Fruit fly (Drosophila melanogaster) whole organism, adult: ENCODE results near the gene CG43954.

Source experiments
- CG12768 ChIP-seq: fragments of 200-800 bp; sonication (Bioruptor generic); optimal IDR thresholded peaks from 2 replicates; lab custom pipeline; 2017; ENCODE audit warnings: missing biosample characterization, missing genetic modification characterization, mild to moderate bottlenecking, moderate library complexity, missing genetic modification reagents
- CG14711 ChIP-seq: fragments of 200-800 bp; sonication (Bioruptor generic); optimal IDR thresholded peaks from 2 replicates; lab custom pipeline; 2018; ENCODE audit warnings: missing biosample characterization, mild to moderate bottlenecking, missing genetic modification characterization, moderate library complexity
- CG7045 ChIP-seq: fragments of 200-800 bp; sonication (Bioruptor generic); optimal IDR thresholded peaks from 2 replicates; lab custom pipeline; 2017; ENCODE audit warnings: missing biosample characterization, mild to moderate bottlenecking, missing genetic modification characterization
- kay ChIP-seq: fragments of 200-800 bp; sonication (Bioruptor generic); peaks from one replicate; lab custom pipeline; 2016; ENCODE audit warnings: missing biosample characterization, missing genetic modification characterization, borderline replicate concordance
- pad ChIP-seq: fragments of 200-800 bp; sonication (Bioruptor generic); optimal IDR thresholded peaks from 3 replicates; lab custom pipeline; 2017; ENCODE audit warnings: missing biosample characterization, missing genetic modification characterization, mild to moderate bottlenecking, moderate library complexity, missing genetic modification reagents

dm6 chr3L:16759483-16759882 is 48.0 kb upstream of the CG43954 start:
- TF ChIP-seq CG12768 (no peak), CG14711 (tag; lab: Kevin White, UChicago) (no peak), CG7045 (GFP tag; lab: Kevin White, UChicago) (no peak), kay (GFP tag; lab: Kevin White, UChicago) (no peak), pad (GFP tag; lab: Kevin White, UChicago) (no peak)
